Fruit fly (Drosophila melanogaster) whole organism, embryonic: ENCODE data around the gene Atat.

Source experiments
- ATbp ChIP-seq: fragments of 200-800 bp; sonication (Bioruptor generic); optimal IDR thresholded peaks from 2 replicates; lab custom pipeline; 2017; ENCODE audit warnings: missing biosample characterization, mild to moderate bottlenecking, missing genetic modification characterization, missing genetic modification reagents
- Atf-2 ChIP-seq: fragments of 200-800 bp; sonication (Bioruptor generic); optimal IDR thresholded peaks from 2 replicates; lab custom pipeline; 2016; ENCODE audit warnings: missing biosample characterization, missing genetic modification characterization
- B-H1 ChIP-seq: fragments of 200-800 bp; sonication (Bioruptor generic); IDR thresholded peaks from 3 replicates; pipeline ENCODE4 v1.3.6; 2022; ENCODE audit warnings: missing biosample characterization, missing genetic modification characterization
- CG10209 ChIP-seq: fragments of 200-800 bp; sonication (Bioruptor generic); optimal IDR thresholded peaks from 3 replicates; lab custom pipeline; 2017; ENCODE audit warnings: missing biosample characterization, mild to moderate bottlenecking, missing genetic modification characterization, missing genetic modification reagents
- CG10431 ChIP-seq: fragments of 200-800 bp; sonication (Bioruptor generic); optimal IDR thresholded peaks from 3 replicates; lab custom pipeline; 2018; ENCODE audit warnings: missing biosample characterization, mild to moderate bottlenecking, missing genetic modification characterization
- CG11695 ChIP-seq: fragments of 200-800 bp; sonication (Bioruptor generic); IDR thresholded peaks from 3 replicates; pipeline ENCODE4 v1.3.6; 2022; ENCODE audit warnings: missing biosample characterization, missing genetic modification characterization
- CG12071 ChIP-seq: fragments of 200-800 bp; sonication (Bioruptor generic); optimal IDR thresholded peaks from 3 replicates; lab custom pipeline; 2018; ENCODE audit warnings: missing biosample characterization, mild to moderate bottlenecking, missing genetic modification characterization
- CG1233 ChIP-seq: fragments of 200-800 bp; sonication (Bioruptor generic); optimal IDR thresholded peaks from 4 replicates; lab custom pipeline; 2018; ENCODE audit warnings: missing biosample characterization, mild to moderate bottlenecking, missing genetic modification characterization
- CG13287 ChIP-seq: fragments of 200-800 bp; sonication (Bioruptor generic); IDR thresholded peaks from 2 replicates; pipeline ENCODE4 v1.3.6; 2022; ENCODE audit warnings: missing biosample characterization, missing genetic modification characterization; ENCODE audit not compliant: partially characterized antibody
- CG15514 ChIP-seq: fragments of 200-800 bp; sonication (Bioruptor generic); optimal IDR thresholded peaks from 3 replicates; lab custom pipeline; 2017; ENCODE audit warnings: missing biosample characterization, missing genetic modification characterization, mild to moderate bottlenecking, moderate library complexity, missing genetic modification reagents
- CG18262 ChIP-seq: fragments of 200-800 bp; optimal IDR thresholded peaks from 3 replicates; lab custom pipeline; 2019; ENCODE audit warnings: missing biosample characterization, mild to moderate bottlenecking, missing genetic modification characterization, moderate library complexity
- CG32767 ChIP-seq: fragments of 200-800 bp; sonication (Bioruptor generic); IDR thresholded peaks from 2 replicates; pipeline ENCODE4 v1.3.6; 2022; ENCODE audit warnings: missing biosample characterization, missing genetic modification characterization
- CG32772 ChIP-seq: fragments of 200-800 bp; sonication (Bioruptor generic); IDR thresholded peaks from 2 replicates; pipeline ENCODE4 v1.3.6; 2022; ENCODE audit warnings: missing biosample characterization, missing genetic modification characterization
- CG34422 ChIP-seq: fragments of 200-800 bp; sonication (Bioruptor generic); IDR thresholded peaks from 3 replicates; pipeline ENCODE4 v1.3.6; 2022; ENCODE audit warnings: missing biosample characterization, missing genetic modification characterization
- CG4820 ChIP-seq: fragments of 200-800 bp; sonication (Bioruptor generic); optimal IDR thresholded peaks from 3 replicates; lab custom pipeline; 2016; ENCODE audit warnings: missing biosample characterization, missing genetic modification characterization
- CG6272 ChIP-seq: fragments of 200-800 bp; sonication (Bioruptor generic); IDR thresholded peaks from 2 replicates; pipeline ENCODE4 v1.3.6; 2022; ENCODE audit warnings: missing biosample characterization, missing genetic modification characterization
- CG8924 ChIP-seq: fragments of 200-800 bp; optimal IDR thresholded peaks from 3 replicates; lab custom pipeline; 2019; ENCODE audit warnings: missing biosample characterization, mild to moderate bottlenecking, missing genetic modification characterization, moderate library complexity
- CG9727 ChIP-seq: fragments of 200-800 bp; sonication (Bioruptor generic); optimal IDR thresholded peaks from 3 replicates; lab custom pipeline; 2017; ENCODE audit warnings: missing biosample characterization, mild to moderate bottlenecking, missing genetic modification characterization
- CG9876 ChIP-seq: fragments of 200-800 bp; sonication (Bioruptor generic); optimal IDR thresholded peaks from 2 replicates; lab custom pipeline; 2016; ENCODE audit warnings: missing biosample characterization, missing genetic modification characterization
- Deaf1 ChIP-seq: fragments of 200-800 bp; optimal IDR thresholded peaks from 3 replicates; lab custom pipeline; 2019; ENCODE audit warnings: missing biosample characterization, mild to moderate bottlenecking, missing genetic modification characterization, moderate library complexity
- Dp ChIP-seq: fragments of 200-800 bp; sonication (Bioruptor generic); optimal IDR thresholded peaks from 2 replicates; lab custom pipeline; 2018; ENCODE audit warnings: missing biosample characterization, mild to moderate bottlenecking, missing genetic modification characterization, moderate library complexity
- Fer3 ChIP-seq: fragments of 200-800 bp; sonication (Bioruptor generic); optimal IDR thresholded peaks from 2 replicates; lab custom pipeline; 2018; ENCODE audit warnings: missing biosample characterization, mild to moderate bottlenecking, missing genetic modification characterization, moderate library complexity
- Jarid2 ChIP-seq: fragments of 200-800 bp; sonication (Bioruptor generic); optimal IDR thresholded peaks from 3 replicates; lab custom pipeline; 2017; ENCODE audit warnings: mild to moderate bottlenecking, missing biosample characterization, missing genetic modification reagents, missing genetic modification characterization
- Lim3 ChIP-seq: fragments of 200-800 bp; sonication (Bioruptor generic); IDR thresholded peaks from 2 replicates; pipeline ENCODE4 v1.3.6; 2022; ENCODE audit warnings: missing biosample characterization, missing genetic modification characterization
- Mes4 ChIP-seq: fragments of 200-800 bp; sonication (Bioruptor generic); optimal IDR thresholded peaks from 2 replicates; lab custom pipeline; 2016; ENCODE audit warnings: missing biosample characterization, missing genetic modification characterization
- NC2β ChIP-seq: fragments of 200-800 bp; sonication (Bioruptor generic); optimal IDR thresholded peaks from 2 replicates; lab custom pipeline; 2016; ENCODE audit warnings: missing biosample characterization, missing genetic modification characterization
- Oaz ChIP-seq: fragments of 200-800 bp; sonication (Bioruptor generic); IDR thresholded peaks from 2 replicates; pipeline ENCODE4 v1.3.6; 2022; ENCODE audit warnings: missing biosample characterization, missing genetic modification characterization
- Six4 ChIP-seq: fragments of 200-800 bp; sonication (Bioruptor generic); optimal IDR thresholded peaks from 2 replicates; lab custom pipeline; 2016; ENCODE audit warnings: missing biosample characterization, missing genetic modification characterization
- al ChIP-seq: fragments of 200-800 bp; sonication (Bioruptor generic); IDR thresholded peaks from 2 replicates; pipeline ENCODE4 v1.3.6; 2022; ENCODE audit warnings: missing biosample characterization, missing genetic modification characterization
- chm ChIP-seq: fragments of 200-800 bp; sonication (Bioruptor generic); IDR thresholded peaks from 2 replicates; pipeline ENCODE4 v1.3.6; 2022; ENCODE audit warnings: missing biosample characterization, missing genetic modification characterization
- dmrt99B ChIP-seq: fragments of 200-800 bp; sonication (Bioruptor generic); optimal IDR thresholded peaks from 2 replicates; lab custom pipeline; 2018; ENCODE audit warnings: missing biosample characterization, mild to moderate bottlenecking, missing genetic modification characterization, moderate library complexity
- fd3F ChIP-seq: fragments of 200-800 bp; sonication (Bioruptor generic); optimal IDR thresholded peaks from 2 replicates; lab custom pipeline; 2018; ENCODE audit warnings: missing biosample characterization, mild to moderate bottlenecking, missing genetic modification characterization, moderate library complexity
- ham ChIP-seq: fragments of 200-800 bp; sonication (Bioruptor generic); IDR thresholded peaks from 2 replicates; pipeline ENCODE4 v1.3.6; 2022; ENCODE audit warnings: missing biosample characterization, missing genetic modification characterization
- hbn ChIP-seq: fragments of 200-800 bp; sonication (Bioruptor generic); IDR thresholded peaks from 2 replicates; pipeline ENCODE4 v1.3.6; 2022; ENCODE audit warnings: missing biosample characterization, missing genetic modification characterization; ENCODE audit not compliant: partially characterized antibody
- kah ChIP-seq: fragments of 200-800 bp; sonication (Bioruptor generic); optimal IDR thresholded peaks from 2 replicates; lab custom pipeline; 2018; ENCODE audit warnings: missing biosample characterization, mild to moderate bottlenecking, missing genetic modification characterization
- kay ChIP-seq: fragments of 200-800 bp; sonication (Bioruptor generic); optimal IDR thresholded peaks from 2 replicates; lab custom pipeline; 2016; ENCODE audit warnings: missing biosample characterization, missing genetic modification characterization
- org-1 ChIP-seq: fragments of 200-800 bp; sonication (Bioruptor generic); optimal IDR thresholded peaks from 2 replicates; lab custom pipeline; 2017; ENCODE audit warnings: missing biosample characterization, missing genetic modification characterization
- phol ChIP-seq: fragments of 200-800 bp; sonication (Bioruptor generic); optimal IDR thresholded peaks from 3 replicates; lab custom pipeline; 2018; ENCODE audit warnings: missing biosample characterization, mild to moderate bottlenecking, missing genetic modification characterization, moderate library complexity
- pita ChIP-seq: fragments of 200-800 bp; sonication (Bioruptor generic); optimal IDR thresholded peaks from 2 replicates; lab custom pipeline; 2017; ENCODE audit warnings: missing biosample characterization, mild to moderate bottlenecking, missing genetic modification characterization
- schlank ChIP-seq: fragments of 200-800 bp; sonication (Bioruptor generic); optimal IDR thresholded peaks from 2 replicates; lab custom pipeline; 2018; ENCODE audit warnings: missing biosample characterization, mild to moderate bottlenecking, missing genetic modification characterization
- sim ChIP-seq: fragments of 200-800 bp; sonication (Bioruptor generic); IDR thresholded peaks from 2 replicates; pipeline ENCODE4 v1.3.6; 2022; ENCODE audit warnings: missing biosample characterization, missing genetic modification characterization
- slou ChIP-seq: fragments of 200-800 bp; sonication (Bioruptor generic); optimal IDR thresholded peaks from 3 replicates; lab custom pipeline; 2016; ENCODE audit warnings: missing biosample characterization, missing genetic modification characterization
- sob ChIP-seq: fragments of 200-800 bp; sonication (Bioruptor generic); IDR thresholded peaks from 2 replicates; pipeline ENCODE4 v1.3.6; 2022; ENCODE audit warnings: missing biosample characterization, missing genetic modification characterization
- stc ChIP-seq: fragments of 200-800 bp; sonication (Bioruptor generic); IDR thresholded peaks from 2 replicates; pipeline ENCODE4 v1.3.6; 2022; ENCODE audit warnings: missing biosample characterization, missing genetic modification characterization
- stwl ChIP-seq: fragments of 200-800 bp; sonication (Bioruptor generic); optimal IDR thresholded peaks from 3 replicates; lab custom pipeline; 2018; ENCODE audit warnings: missing biosample characterization, mild to moderate bottlenecking, missing genetic modification characterization, moderate library complexity
- sug ChIP-seq: fragments of 200-800 bp; optimal IDR thresholded peaks from 2 replicates; lab custom pipeline; 2019; ENCODE audit warnings: missing biosample characterization, mild to moderate bottlenecking, missing genetic modification characterization, moderate library complexity
- tgo ChIP-seq: fragments of 200-800 bp; sonication (Bioruptor generic); IDR thresholded peaks from 3 replicates; pipeline ENCODE4 v1.3.6; 2022; ENCODE audit warnings: missing biosample characterization, missing genetic modification characterization
- zf30C ChIP-seq: fragments of 200-800 bp; sonication (Bioruptor generic); optimal IDR thresholded peaks from 3 replicates; lab custom pipeline; 2018; ENCODE audit warnings: missing biosample characterization, mild to moderate bottlenecking, missing genetic modification characterization

Atat gene

dm6 chr3L:9429665-9430607 is 3.4 kb upstream of the Atat start, which contains the start of the genes RpS17 and MTF-1:
Gene RpS17, minus strand, starts transcription at chr3L:9429821.
Gene MTF-1, plus strand, starts transcription at chr3L:9430312.
- TF ChIP-seq Atf-2 (GFP tag; lab: Kevin White, UChicago) (no peak), CG13287 (GFP tag; lab: Robert Waterston, UW) (peak; percentile 61; the same call in 1 of the 2 replicates), pita (GFP tag; lab: Kevin White, UChicago) (peak; percentile 90), CG12071 (GFP tag; lab: Kevin White, UChicago) (peak; percentile 60), chm (GFP tag; lab: Robert Waterston, UW) (peak; percentile 80), sob (GFP tag; lab: Robert Waterston, UW) (peak; percentile 55; the same call in 1 of the 2 replicates), Six4 (GFP tag; lab: Kevin White, UChicago) (no peak), Dp (GFP tag; lab: Kevin White, UChicago) (peak; percentile 39), kah (GFP tag; lab: Kevin White, UChicago) (peak; percentile 57), ham (GFP tag; lab: Robert Waterston, UW) (no peak), CG32772 (no peak), zf30C (GFP tag; lab: Kevin White, UChicago) (peak; percentile 3), tgo (GFP tag; lab: Robert Waterston, UW) (peak; percentile 51), Oaz (GFP tag; lab: Robert Waterston, UW) (no peak), CG10431 (GFP tag; lab: Kevin White, UChicago) (peak; percentile 59), Deaf1 (tag; lab: Kevin White, UChicago) (peak; percentile 10), stwl (tag; lab: Kevin White, UChicago) (peak; percentile 39), phol (tag; lab: Kevin White, UChicago) (peak; percentile 44), hbn (GFP tag; lab: Robert Waterston, UW) (no peak), Lim3 (no peak), B-H1 (peak; percentile 12; the same call in 1 of the 3 replicates), CG9876 (peak; percentile 32), Jarid2 (GFP tag; lab: Kevin White, UChicago) (peak; percentile 70), CG11695 (GFP tag; lab: Robert Waterston, UW) (no peak; the same call in 2 of the 3 replicates), Fer3 (peak; percentile 24), dmrt99B (tag; lab: Kevin White, UChicago) (peak; percentile 19), CG8924 (peak; percentile 16), kay (GFP tag; lab: Kevin White, UChicago) (no peak), ATbp (peak; percentile 44), CG15514 (peak; percentile 30), schlank (tag; lab: Kevin White, UChicago) (peak; percentile 46), NC2β (peak; percentile 93), al (no peak), CG10209 (GFP tag; lab: Kevin White, UChicago) (peak; percentile 66), stc (GFP tag; lab: Robert Waterston, UW) (peak; percentile 10; the same call in 1 of the 2 replicates), CG32767 (GFP tag; lab: Robert Waterston, UW) (no peak), CG18262 (tag; lab: Kevin White, UChicago) (peak; percentile 50), CG9727 (GFP tag; lab: Kevin White, UChicago) (peak; percentile 79), CG4820 (GFP tag; lab: Kevin White, UChicago) (no peak), CG34422 (GFP tag; lab: Robert Waterston, UW) (peak; percentile 62; the same call in 2 of the 3 replicates), Mes4 (GFP tag; lab: Kevin White, UChicago) (peak; percentile 78), slou (peak; percentile 53), sim (GFP tag; lab: Robert Waterston, UW) (0 out of 2 replicates have a peak, but pooled peaks have one; percentile 16), org-1 (GFP tag; lab: Kevin White, UChicago) (peak; percentile 17), sug (tag; lab: Kevin White, UChicago) (peak; percentile 19), fd3F (peak; percentile 40), CG6272 (GFP tag; lab: Robert Waterston, UW) (no peak), CG1233 (GFP tag; lab: Kevin White, UChicago) (peak; percentile 31)
